Worm (Caenorhabditis elegans) whole organism, L4 larva: ENCODE data around the gene F39G3.4.

Experiments
- R02D3.7 ChIP-seq: fragments of 150-350 bp; sonication (generic microtip); optimal IDR thresholded peaks from 3 replicates; lab custom pipeline; 2014; ENCODE audit warnings: missing biosample characterization, missing genetic modification characterization
- daf-19 ChIP-seq: fragments of 200-800 bp; sonication (Bioruptor generic); conservative IDR thresholded peaks from 2 replicates; pipeline ENCODE4 v1.3.6; 2022; ENCODE audit warnings: missing genetic modification characterization, missing compliant biosample characterization
- fos-1 ChIP-seq: fragments of 150-350 bp; optimal IDR thresholded peaks from 2 replicates; lab custom pipeline; 2014; ENCODE audit warnings: missing biosample characterization, missing genetic modification characterization
- hlh-30 ChIP-seq: sonication (generic microtip); optimal IDR thresholded peaks from 2 replicates; lab custom pipeline; 2017; ENCODE audit warnings: antibody characterized with exemption, mild to moderate bottlenecking, missing genetic modification characterization, missing compliant biosample characterization; ENCODE audit not compliant: insufficient read depth
- mxl-2 ChIP-seq: fragments of 200-800 bp; sonication (Bioruptor generic); conservative IDR thresholded peaks from 2 replicates; pipeline ENCODE4 v1.3.6; 2022; ENCODE audit warnings: missing genetic modification reagents, missing genetic modification characterization, missing compliant biosample characterization
- nhr-10 ChIP-seq: fragments of 150-350 bp; optimal IDR thresholded peaks from 2 replicates; lab custom pipeline; 2014; ENCODE audit warnings: missing biosample characterization, missing genetic modification characterization
- nhr-25 ChIP-seq: sonication (generic microtip); optimal IDR thresholded peaks from 2 replicates; lab custom pipeline; 2017; ENCODE audit warnings: missing genetic modification characterization, mild to moderate bottlenecking, missing compliant biosample characterization, antibody characterized with exemption, moderate library complexity, borderline replicate concordance; ENCODE audit not compliant: insufficient read depth
- nhr-41 ChIP-seq: fragments of 200-800 bp; sonication (Bioruptor generic); IDR thresholded peaks from 2 replicates; pipeline ENCODE4 v1.3.6; 2022; ENCODE audit warnings: missing genetic modification reagents, missing genetic modification characterization, missing compliant biosample characterization
- snpc-1.2 ChIP-seq: fragments of 200-800 bp; sonication (Bioruptor generic); IDR thresholded peaks from 2 replicates; pipeline ENCODE4 v1.3.6; 2022; ENCODE audit warnings: missing genetic modification reagents, missing genetic modification characterization, missing compliant biosample characterization
- spr-1 ChIP-seq: sonication (generic microtip); optimal IDR thresholded peaks from 2 replicates; lab custom pipeline; 2016; ENCODE audit warnings: mild to moderate bottlenecking, missing genetic modification characterization, missing compliant biosample characterization
- zfp-2 ChIP-seq: sonication (generic microtip); optimal IDR thresholded peaks from 2 replicates; lab custom pipeline; 2016; ENCODE audit warnings: mild to moderate bottlenecking, missing genetic modification characterization, missing compliant biosample characterization

DNA sequence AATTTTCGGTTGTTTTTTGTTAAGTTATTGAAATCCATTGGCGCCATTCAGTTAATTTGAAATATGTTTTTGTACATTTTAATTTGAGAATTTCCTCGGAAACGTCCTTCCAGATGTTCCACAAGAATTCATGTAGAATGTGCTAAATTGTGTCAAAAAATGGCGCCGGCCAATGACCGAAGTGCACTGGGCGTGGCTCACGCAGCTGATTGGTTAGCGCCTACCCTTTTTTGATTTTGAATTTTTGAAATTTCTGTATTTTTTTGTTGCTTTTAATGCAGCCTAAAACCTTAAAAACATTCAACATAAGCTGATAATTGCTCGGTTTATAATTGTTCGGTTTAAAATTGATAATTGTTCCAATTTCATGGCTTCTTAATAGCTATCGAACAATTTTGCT, 47.7 kb upstream of the F39G3.4 start:
- TF ChIP-seq fos-1 (tag; lab: Kevin White, UChicago) = no peak
- no peak for TF ChIP-seq daf-19 (GFP tag; lab: Robert Waterston, UW)
- no peak for TF ChIP-seq nhr-41 (GFP tag; lab: Robert Waterston, UW)
- TF ChIP-seq hlh-30 (tag; lab: Kevin White, UChicago) = no peak
- no peak for TF ChIP-seq mxl-2
- no peak for TF ChIP-seq R02D3.7 (tag; lab: Kevin White, UChicago)
- TF ChIP-seq snpc-1.2 = no peak
- TF ChIP-seq spr-1 (tag; lab: Kevin White, UChicago) = no peak
- no peak for TF ChIP-seq nhr-10
- TF ChIP-seq nhr-25 (tag; lab: Kevin White, UChicago) = no peak
- no peak for TF ChIP-seq zfp-2 (tag; lab: Kevin White, UChicago)
